Worm (Caenorhabditis elegans): Measurements from ENCODE around the gene C49F5.8.

C49F5.8 gene

ce11 chrX:11937343-11937935 is 22.5 kb upstream of the C49F5.8 start (continued):
- peak; percentile 96 to 98 for TF ChIP-seq daf-16 (GFP tag; optimal IDR thresholded peaks at IDR 0.05)
- peak; percentile 93 for TF ChIP-seq daf-16 (tag; optimal IDR thresholded peaks at IDR 0.05)
- peak; percentile 88 for TF ChIP-seq lin-38 (GFP tag; IDR thresholded peaks at IDR 0.05)
- peak; percentile 99 for TF ChIP-seq mes-2 (tag; optimal IDR thresholded peaks at IDR 0.05; ENCODE audit: poor library complexity, severe bottlenecking)
- TF ChIP-seq skn-1 (tag; optimal IDR thresholded peaks at IDR 0.05): no peak
- TF ChIP-seq F44E2.7 (GFP tag; IDR thresholded peaks at IDR 0.05): 0 out of 2 replicates have a peak, but pooled peaks have one; percentile 23
- peak; percentile 99 for TF ChIP-seq duxl-1 (tag; optimal IDR thresholded peaks at IDR 0.05; ENCODE audit: poor library complexity)
- no peak; the same call in 1 of the 2 replicates for TF ChIP-seq Y48G9A.11 (GFP tag; IDR thresholded peaks at IDR 0.05)
- TF ChIP-seq lim-7 (GFP tag; IDR thresholded peaks at IDR 0.05): no peak
- TF ChIP-seq pqm-1 (tag; optimal IDR thresholded peaks at IDR 0.05): peak; percentile 68
- TF ChIP-seq egl-27 (tag; optimal IDR thresholded peaks at IDR 0.05): peak; percentile 52
- TF ChIP-seq tra-1 (GFP tag; IDR thresholded peaks at IDR 0.05): peak; percentile 95
- peak; percentile 95 for TF ChIP-seq saeg-2 (GFP tag; IDR thresholded peaks at IDR 0.05)
- TF ChIP-seq mdl-1 (tag; optimal IDR thresholded peaks at IDR 0.05): peak; percentile 90 to 92
- TF ChIP-seq ceh-44 (GFP tag; IDR thresholded peaks at IDR 0.05): no peak
- peak; percentile 88 for TF ChIP-seq ceh-32 (tag; optimal IDR thresholded peaks at IDR 0.05; ENCODE audit: poor library complexity)
- TF ChIP-seq pha-4 (GFP tag; IDR thresholded peaks at IDR 0.05): peak; percentile 97
- TF ChIP-seq pha-4 (tag; optimal IDR thresholded peaks at IDR 0.05): peak; percentile 78
- peak; percentile 88 for TF ChIP-seq zfp-2 (tag; optimal IDR thresholded peaks at IDR 0.05)
- peak; percentile 55 for TF ChIP-seq cey-2 (tag; optimal IDR thresholded peaks at IDR 0.05; ENCODE audit: borderline replicate concordance, insufficient read depth)
- peak; percentile 99 for TF ChIP-seq T26A8.4 (GFP tag; IDR thresholded peaks at IDR 0.05)
- peak; percentile 42 for TF ChIP-seq unc-130 (GFP tag; optimal IDR thresholded peaks at IDR 0.05)
- peak; percentile 96 for TF ChIP-seq F10B5.3 (tag; optimal IDR thresholded peaks at IDR 0.05)
- TF ChIP-seq ctbp-1 (GFP tag; IDR thresholded peaks at IDR 0.05): peak; percentile 98
- TF ChIP-seq lin-15B (tag; optimal IDR thresholded peaks at IDR 0.05): peak; percentile 41
- peak; percentile 88 for TF ChIP-seq gei-8 (GFP tag; optimal IDR thresholded peaks at IDR 0.05)
- peak; percentile 95 for TF ChIP-seq ceh-20 (GFP tag; IDR thresholded peaks at IDR 0.05)
- peak; percentile 95 for TF ChIP-seq mdt-29 (GFP tag; IDR thresholded peaks at IDR 0.05)
- peak; percentile 36 for TF ChIP-seq nhr-111 (GFP tag; optimal IDR thresholded peaks at IDR 0.05)
- peak; percentile 53 to 92; a peak in 3 of 4 replicates for TF ChIP-seq madf-5 (GFP tag; IDR thresholded peaks at IDR 0.05)
- peak; percentile 99 for TF ChIP-seq nhr-11 (tag; optimal IDR thresholded peaks at IDR 0.05)
- TF ChIP-seq mxl-2 (GFP tag; conservative IDR thresholded peaks at IDR 0.05): peak; percentile 84
- no peak for TF ChIP-seq daf-12 (tag; optimal IDR thresholded peaks at IDR 0.05)
- peak; percentile 98 for TF ChIP-seq lin-13 (GFP tag; optimal IDR thresholded peaks at IDR 0.05)
- peak; percentile 100 for TF ChIP-seq mep-1 (tag; optimal IDR thresholded peaks at IDR 0.05)
- peak; percentile 99 for TF ChIP-seq nhr-102 (tag; optimal IDR thresholded peaks at IDR 0.05)
- peak; percentile 86 for TF ChIP-seq lin-39 (tag; optimal IDR thresholded peaks at IDR 0.05)
- peak; percentile 92 for TF ChIP-seq mxl-3 (GFP tag; optimal IDR thresholded peaks at IDR 0.05)
- TF ChIP-seq dpl-1 (GFP tag; optimal IDR thresholded peaks at IDR 0.05): peak; percentile 76
- TF ChIP-seq Y5F2A.4 (GFP tag; optimal IDR thresholded peaks at IDR 0.05): peak; percentile 91
- TF ChIP-seq ama-1 (optimal IDR thresholded peaks at IDR 0.05): no peak
- peak; percentile 99 for TF ChIP-seq nhr-10 (tag; optimal IDR thresholded peaks at IDR 0.05)
- TF ChIP-seq Y75B8A.6 (GFP tag; IDR thresholded peaks at IDR 0.05): peak; percentile 89
- TF ChIP-seq nhr-28 (tag; optimal IDR thresholded peaks at IDR 0.05): peak; percentile 95
- TF ChIP-seq nhr-77 (tag; optimal IDR thresholded peaks at IDR 0.05): peak; percentile 100
- TF ChIP-seq lsy-2 (tag; optimal IDR thresholded peaks at IDR 0.05): peak; percentile 96 to 97
- peak; percentile 85 for TF ChIP-seq fos-1 (tag; optimal IDR thresholded peaks at IDR 0.05)
- peak; percentile 96 for TF ChIP-seq daf-19 (GFP tag; conservative IDR thresholded peaks at IDR 0.05)
- peak; percentile 99 for TF ChIP-seq F37D6.2 (tag; optimal IDR thresholded peaks at IDR 0.05)
- peak; percentile 74 for TF ChIP-seq attf-4 (tag; optimal IDR thresholded peaks at IDR 0.05)
- no peak for TF ChIP-seq ceh-62 (tag; optimal IDR thresholded peaks at IDR 0.05)

Data from whole organism, L4 larva.